Worm (Caenorhabditis elegans): ENCODE data around the gene W02G9.4.

DNA sequence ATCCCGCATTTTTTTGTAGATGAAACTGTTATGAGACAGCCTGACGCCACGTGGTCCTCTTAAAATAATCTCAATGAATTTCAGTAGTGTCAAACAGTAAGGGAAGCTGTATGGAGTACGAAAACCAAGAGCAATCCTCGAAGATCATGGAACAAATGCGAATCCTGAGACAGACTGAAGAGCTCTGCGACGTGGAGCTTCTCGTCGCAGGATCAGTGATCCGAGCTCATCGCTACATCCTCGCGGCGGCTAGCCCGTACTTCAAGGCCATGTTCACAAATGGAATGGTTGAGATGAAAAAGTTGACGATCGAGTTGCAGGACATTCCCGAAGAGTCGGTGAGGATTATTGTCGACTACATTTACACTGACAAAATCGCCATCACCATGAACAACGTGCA is 17.5 kb downstream of the W02G9.4 start:
- TF ChIP-seq nhr-76 (tag; optimal IDR thresholded peaks at IDR 0.05), result no peak
- no peak for TF ChIP-seq snpc-4 (tag; optimal IDR thresholded peaks at IDR 0.05)
- no peak for TF ChIP-seq blmp-1 (tag; optimal IDR thresholded peaks at IDR 0.05)
- no peak for TF ChIP-seq lsy-2 (tag; optimal IDR thresholded peaks at IDR 0.05)
- TF ChIP-seq nhr-28 (tag; optimal IDR thresholded peaks at IDR 0.05), result no peak
- no peak for TF ChIP-seq pha-4 (tag; optimal IDR thresholded peaks at IDR 0.05)
- no peak for TF ChIP-seq unc-120 (tag; optimal IDR thresholded peaks at IDR 0.05; ENCODE audit: poor library complexity, severe bottlenecking)
- no peak for TF ChIP-seq unc-39 (tag; optimal IDR thresholded peaks at IDR 0.05)
- no peak for TF ChIP-seq ces-1 (GFP tag; optimal IDR thresholded peaks at IDR 0.05)

Measured in whole organism, mixed stage, embryonic.